Worm (Caenorhabditis elegans): ENCODE data around the gene grdn-1.

ce11 chrV:18644258-18644657 lies 51.7 kb downstream of the grdn-1 start:
- TF ChIP-seq hlh-30 (tag; optimal IDR thresholded peaks at IDR 0.05; ENCODE audit: insufficient read depth) (no peak), ztf-11 (tag; optimal IDR thresholded peaks at IDR 0.05) (no peak), snpc-4 (tag; optimal IDR thresholded peaks at IDR 0.05) (no peak), ama-1 (optimal IDR thresholded peaks at IDR 0.05) (no peak), nhr-10 (tag; optimal IDR thresholded peaks at IDR 0.05) (no peak), aly-2 (tag; optimal IDR thresholded peaks at IDR 0.05) (no peak), nhr-42 (GFP tag; IDR thresholded peaks at IDR 0.05) (no peak), ZK337.2 (GFP tag; IDR thresholded peaks at IDR 0.05) (no peak), unc-62 (GFP tag; optimal IDR thresholded peaks at IDR 0.05 in 1 of 2) (no peak), unc-62 (tag; optimal IDR thresholded peaks at IDR 0.05) (no peak), ceh-28 (tag; optimal IDR thresholded peaks at IDR 0.05) (peak; percentile 70)
